Worm (Caenorhabditis elegans) whole organism, L1 larva: Measurements from ENCODE around the gene kup-1.

Experiments used
- mep-1 ChIP-seq: fragments of 150-350 bp; optimal IDR thresholded peaks from 2 replicates; lab custom pipeline; 2014; ENCODE audit warnings: missing biosample characterization, missing genetic modification characterization
- nhr-11 ChIP-seq: fragments of 150-350 bp; optimal IDR thresholded peaks from 2 replicates; lab custom pipeline; 2014; ENCODE audit warnings: missing biosample characterization, missing genetic modification characterization
- tbx-2 ChIP-seq: sonication (generic microtip); optimal IDR thresholded peaks from 2 replicates; lab custom pipeline; 2016; ENCODE audit warnings: missing genetic modification characterization, missing compliant biosample characterization

- TF ChIP-seq mep-1 (tag; lab: Kevin White, UChicago) (peak; percentile 45), tbx-2 (no peak), nhr-11 (tag; lab: Kevin White, UChicago) (no peak)
These were observed 15.0 kb downstream of the kup-1 start for ce11 chrV:12025683-12026082.
